Fruit fly (Drosophila melanogaster) whole organism, embryonic: ENCODE measurements around the gene Dhpr.

Experiments used
- B-H2 ChIP-seq: fragments of 200-800 bp; sonication (Bioruptor generic); optimal IDR thresholded peaks from 2 replicates; lab custom pipeline; 2018; ENCODE audit warnings: missing biosample characterization, mild to moderate bottlenecking, missing genetic modification characterization
- CG10209 ChIP-seq: fragments of 200-800 bp; sonication (Bioruptor generic); optimal IDR thresholded peaks from 3 replicates; lab custom pipeline; 2017; ENCODE audit warnings: missing biosample characterization, mild to moderate bottlenecking, missing genetic modification characterization, missing genetic modification reagents
- CG11398 ChIP-seq: fragments of 200-800 bp; sonication (Bioruptor generic); optimal IDR thresholded peaks from 2 replicates; lab custom pipeline; 2016; ENCODE audit warnings: missing biosample characterization, missing genetic modification characterization
- CG12155 ChIP-seq: fragments of 200-800 bp; sonication (Bioruptor generic); optimal IDR thresholded peaks from 3 replicates; lab custom pipeline; 2016; ENCODE audit warnings: missing biosample characterization, missing genetic modification characterization
- CG12236 ChIP-seq: fragments of 200-800 bp; sonication (Bioruptor generic); optimal IDR thresholded peaks from 2 replicates; lab custom pipeline; 2016; ENCODE audit warnings: missing biosample characterization, missing genetic modification characterization
- CG12769 ChIP-seq: fragments of 200-800 bp; sonication (Bioruptor generic); optimal IDR thresholded peaks from 2 replicates; lab custom pipeline; 2019; ENCODE audit warnings: missing biosample characterization, mild to moderate bottlenecking, missing genetic modification characterization, moderate library complexity
- CG13624 ChIP-seq: fragments of 200-800 bp; sonication (Bioruptor generic); optimal IDR thresholded peaks from 2 replicates; lab custom pipeline; 2016; ENCODE audit warnings: missing biosample characterization, missing genetic modification characterization
- CG13775 ChIP-seq: fragments of 200-800 bp; sonication (Bioruptor generic); optimal IDR thresholded peaks from 3 replicates; lab custom pipeline; 2017; ENCODE audit warnings: missing biosample characterization, mild to moderate bottlenecking, missing genetic modification characterization
- CG14014 ChIP-seq: fragments of 200-800 bp; sonication (Bioruptor generic); IDR thresholded peaks from 2 replicates; pipeline ENCODE4 v1.3.6; 2022; ENCODE audit warnings: missing biosample characterization, missing genetic modification characterization
- CG15514 ChIP-seq: fragments of 200-800 bp; sonication (Bioruptor generic); optimal IDR thresholded peaks from 3 replicates; lab custom pipeline; 2017; ENCODE audit warnings: missing biosample characterization, missing genetic modification characterization, mild to moderate bottlenecking, moderate library complexity, missing genetic modification reagents
- CG17361 ChIP-seq: fragments of 200-800 bp; sonication (Bioruptor generic); IDR thresholded peaks from 3 replicates; pipeline ENCODE4 v1.3.6; 2022; ENCODE audit warnings: missing biosample characterization, missing genetic modification characterization
- CG1832 ChIP-seq: fragments of 200-800 bp; sonication (Bioruptor generic); optimal IDR thresholded peaks from 2 replicates; lab custom pipeline; 2017; ENCODE audit warnings: missing biosample characterization, mild to moderate bottlenecking, missing genetic modification characterization, inconsistent platforms
- CG30403 ChIP-seq: fragments of 200-800 bp; sonication (Bioruptor generic); optimal IDR thresholded peaks from 3 replicates; lab custom pipeline; 2016; ENCODE audit warnings: missing biosample characterization, missing genetic modification characterization
- CG31441 ChIP-seq: fragments of 200-800 bp; sonication (Bioruptor generic); IDR thresholded peaks from 2 replicates; pipeline ENCODE4 v1.3.6; 2022; ENCODE audit warnings: missing biosample characterization, missing genetic modification characterization
- CG32767 ChIP-seq: fragments of 200-800 bp; sonication (Bioruptor generic); IDR thresholded peaks from 2 replicates; pipeline ENCODE4 v1.3.6; 2022; ENCODE audit warnings: missing biosample characterization, missing genetic modification characterization
- CG33213 ChIP-seq: fragments of 200-800 bp; sonication (Bioruptor generic); optimal IDR thresholded peaks from 3 replicates; lab custom pipeline; 2016; ENCODE audit warnings: missing biosample characterization, missing genetic modification characterization
- CG3407 ChIP-seq: fragments of 200-800 bp; sonication (Bioruptor generic); optimal IDR thresholded peaks from 2 replicates; lab custom pipeline; 2018; ENCODE audit warnings: missing biosample characterization, mild to moderate bottlenecking, missing genetic modification characterization
- CG34376 ChIP-seq: fragments of 200-800 bp; sonication (Bioruptor generic); optimal IDR thresholded peaks from 2 replicates; lab custom pipeline; 2018; ENCODE audit warnings: missing biosample characterization, mild to moderate bottlenecking, missing genetic modification characterization
- CG4854 ChIP-seq: fragments of 200-800 bp; sonication (Bioruptor generic); optimal IDR thresholded peaks from 2 replicates; lab custom pipeline; 2016; ENCODE audit warnings: missing biosample characterization, missing genetic modification characterization, inconsistent platforms
- CG7928 ChIP-seq: fragments of 200-800 bp; sonication (Bioruptor generic); optimal IDR thresholded peaks from 2 replicates; lab custom pipeline; 2017; ENCODE audit warnings: missing biosample characterization, mild to moderate bottlenecking, missing genetic modification characterization
- CG9437 ChIP-seq: fragments of 200-800 bp; sonication (Bioruptor generic); optimal IDR thresholded peaks from 2 replicates; lab custom pipeline; 2018; ENCODE audit warnings: missing biosample characterization, mild to moderate bottlenecking, missing genetic modification characterization
- CG9797 ChIP-seq: fragments of 200-800 bp; sonication (Bioruptor generic); optimal IDR thresholded peaks from 3 replicates; lab custom pipeline; 2018; ENCODE audit warnings: missing biosample characterization, mild to moderate bottlenecking, missing genetic modification characterization
- Dfd ChIP-seq, 2 experiments: fragments of >200 bp; optimal IDR thresholded peaks; 2 replicates each; lab custom pipeline; 2017; ENCODE audit warnings: missing biosample characterization in 2 of 2, missing genetic modification characterization in 2 of 2
- Dll ChIP-seq: fragments of 200-800 bp; sonication (Bioruptor generic); IDR thresholded peaks from 4 replicates; pipeline ENCODE4 v1.3.6; 2022; ENCODE audit warnings: missing biosample characterization, missing genetic modification characterization; ENCODE audit not compliant: partially characterized antibody
- Ets97D ChIP-seq: fragments of 200-800 bp; sonication (Bioruptor generic); optimal IDR thresholded peaks from 3 replicates; lab custom pipeline; 2016; ENCODE audit warnings: missing biosample characterization, missing genetic modification characterization
- HLH4C ChIP-seq: fragments of 200-800 bp; sonication (Bioruptor generic); IDR thresholded peaks from 3 replicates; pipeline ENCODE4 v1.3.6; 2022; ENCODE audit warnings: missing biosample characterization, missing genetic modification characterization; ENCODE audit not compliant: partially characterized antibody
- MESR4 ChIP-seq: fragments of 200-800 bp; sonication (Bioruptor generic); optimal IDR thresholded peaks from 2 replicates; lab custom pipeline; 2018; ENCODE audit warnings: missing biosample characterization, mild to moderate bottlenecking, missing genetic modification characterization, moderate library complexity
- Myb ChIP-seq: fragments of 200-800 bp; sonication (Bioruptor generic); optimal IDR thresholded peaks from 2 replicates; lab custom pipeline; 2016; ENCODE audit warnings: missing biosample characterization, missing genetic modification characterization
- PHDP ChIP-seq: fragments of 200-800 bp; sonication (Bioruptor generic); optimal IDR thresholded peaks from 3 replicates; lab custom pipeline; 2018; ENCODE audit warnings: missing biosample characterization, mild to moderate bottlenecking, missing genetic modification characterization, moderate library complexity
- Rfx ChIP-seq: fragments of 200-800 bp; sonication (Bioruptor generic); IDR thresholded peaks from 2 replicates; pipeline ENCODE4 v1.3.6; 2022; ENCODE audit warnings: missing biosample characterization, missing genetic modification characterization
- bbx ChIP-seq: fragments of 200-800 bp; sonication (Bioruptor generic); IDR thresholded peaks from 2 replicates; pipeline ENCODE4 v1.3.6; 2022; ENCODE audit warnings: missing biosample characterization, missing genetic modification characterization; ENCODE audit not compliant: partially characterized antibody
- bcd ChIP-seq: fragments of 200-800 bp; sonication (Bioruptor generic); optimal IDR thresholded peaks from 2 replicates; lab custom pipeline; 2017; ENCODE audit warnings: missing biosample characterization, mild to moderate bottlenecking, missing genetic modification characterization
- bigmax ChIP-seq: fragments of 200-800 bp; sonication (Bioruptor generic); optimal IDR thresholded peaks from 2 replicates; lab custom pipeline; 2018; ENCODE audit warnings: missing biosample characterization, mild to moderate bottlenecking, missing genetic modification characterization
- chm ChIP-seq: fragments of 200-800 bp; sonication (Bioruptor generic); IDR thresholded peaks from 2 replicates; pipeline ENCODE4 v1.3.6; 2022; ENCODE audit warnings: missing biosample characterization, missing genetic modification characterization
- ci ChIP-seq: fragments of 200-800 bp; sonication (Bioruptor generic); IDR thresholded peaks from 3 replicates; pipeline ENCODE4 v1.3.6; 2022; ENCODE audit warnings: missing biosample characterization, missing genetic modification characterization
- cwo ChIP-seq: fragments of 200-800 bp; sonication (Bioruptor generic); optimal IDR thresholded peaks from 3 replicates; lab custom pipeline; 2017; ENCODE audit warnings: missing biosample characterization, missing genetic modification characterization, mild to moderate bottlenecking, moderate library complexity, missing genetic modification reagents
- dm ChIP-seq: fragments of 200-800 bp; sonication (Bioruptor generic); optimal IDR thresholded peaks from 3 replicates; lab custom pipeline; 2016; ENCODE audit warnings: missing biosample characterization, missing genetic modification characterization
- gfzf ChIP-seq: fragments of 200-800 bp; sonication (Bioruptor generic); optimal IDR thresholded peaks from 2 replicates; lab custom pipeline; 2016; ENCODE audit warnings: missing biosample characterization, mild to moderate bottlenecking, missing genetic modification characterization, moderate library complexity
- h ChIP-seq: fragments of >200 bp; optimal IDR thresholded peaks from 2 replicates; lab custom pipeline; 2017
- insv ChIP-seq, 2 experiments: fragments of 200-800 bp; sonication (Bioruptor generic); optimal IDR thresholded peaks; 3 replicates each; lab custom pipeline; 2016 to 2018; ENCODE audit warnings: missing biosample characterization in 2 of 2, missing genetic modification characterization in 2 of 2
- lab ChIP-seq: fragments of 200-800 bp; sonication (Bioruptor generic); optimal IDR thresholded peaks from 3 replicates; lab custom pipeline; 2017; ENCODE audit warnings: missing biosample characterization, missing genetic modification characterization, mild to moderate bottlenecking, moderate library complexity, missing genetic modification reagents
- nmo ChIP-seq: fragments of 200-800 bp; sonication (Bioruptor generic); optimal IDR thresholded peaks from 2 replicates; lab custom pipeline; 2018; ENCODE audit warnings: missing biosample characterization, mild to moderate bottlenecking, missing genetic modification characterization, moderate library complexity
- pnt ChIP-seq: fragments of 200-800 bp; sonication (Bioruptor generic); optimal IDR thresholded peaks from 3 replicates; lab custom pipeline; 2016; ENCODE audit warnings: missing biosample characterization, missing genetic modification characterization
- ranshi ChIP-seq: fragments of 200-800 bp; sonication (Bioruptor generic); IDR thresholded peaks from 2 replicates; pipeline ENCODE4 v1.3.6; 2022; ENCODE audit warnings: missing biosample characterization, missing genetic modification characterization
- scrt ChIP-seq: fragments of 200-800 bp; sonication (Bioruptor generic); optimal IDR thresholded peaks from 2 replicates; lab custom pipeline; 2018; ENCODE audit warnings: missing biosample characterization, mild to moderate bottlenecking, missing genetic modification characterization, moderate library complexity
- sim ChIP-seq: fragments of 200-800 bp; sonication (Bioruptor generic); IDR thresholded peaks from 2 replicates; pipeline ENCODE4 v1.3.6; 2022; ENCODE audit warnings: missing biosample characterization, missing genetic modification characterization
- sna ChIP-seq: fragments of 200-800 bp; sonication (Bioruptor generic); IDR thresholded peaks from 2 replicates; pipeline ENCODE4 v1.3.6; 2022; ENCODE audit warnings: missing biosample characterization, missing genetic modification characterization; ENCODE audit not compliant: partially characterized antibody
- sqz ChIP-seq: fragments of 200-800 bp; sonication (Bioruptor generic); optimal IDR thresholded peaks from 3 replicates; lab custom pipeline; 2018; ENCODE audit warnings: missing biosample characterization, mild to moderate bottlenecking, missing genetic modification characterization
- stwl ChIP-seq: fragments of 200-800 bp; sonication (Bioruptor generic); optimal IDR thresholded peaks from 3 replicates; lab custom pipeline; 2018; ENCODE audit warnings: missing biosample characterization, mild to moderate bottlenecking, missing genetic modification characterization, moderate library complexity
- unpg ChIP-seq: fragments of 200-800 bp; sonication (Bioruptor generic); optimal IDR thresholded peaks from 3 replicates; lab custom pipeline; 2018; ENCODE audit warnings: missing biosample characterization, mild to moderate bottlenecking, missing genetic modification characterization, moderate library complexity

Dhpr gene

dm6 chr3L:9134349-9134748, at the start of gene Dhpr, which contains the start of gene bol (continued):
- peak; percentile 42; the same call in 1 of the 2 replicates for TF ChIP-seq chm (GFP tag; lab: Robert Waterston, UW)
- no peak for TF ChIP-seq CG7928
- 0 out of 2 replicates have a peak, but pooled peaks have one; percentile 32 for TF ChIP-seq bbx (GFP tag; lab: Robert Waterston, UW)
- TF ChIP-seq scrt = peak; percentile 99
- no peak for TF ChIP-seq CG4854 (GFP tag; lab: Kevin White, UChicago)
- no peak for TF ChIP-seq CG12236 (GFP tag; lab: Kevin White, UChicago)
- peak; percentile 67; the same call in 2 of the 3 replicates for TF ChIP-seq ci (GFP tag; lab: Robert Waterston, UW)
- TF ChIP-seq MESR4 = peak; percentile 34
- no peak for TF ChIP-seq Dfd (GFP tag; optimal IDR thresholded peaks at IDR 0.05; lab: Kevin White, UChicago)
- TF ChIP-seq PHDP (tag; lab: Kevin White, UChicago) = peak; percentile 37
- no peak for TF ChIP-seq bigmax (GFP tag; lab: Kevin White, UChicago)
- peak; percentile 50; the same call in 2 of the 4 replicates for TF ChIP-seq Dll (GFP tag; lab: Robert Waterston, UW)
- TF ChIP-seq HLH4C (GFP tag; lab: Robert Waterston, UW) = 0 out of 3 replicates have a peak, but pooled peaks have one; percentile 27
- no peak for TF ChIP-seq B-H2 (GFP tag; lab: Kevin White, UChicago)
- no peak for TF ChIP-seq CG17361 (GFP tag; lab: Robert Waterston, UW)
- TF ChIP-seq sna = peak; percentile 65
- peak; percentile 3 for TF ChIP-seq bcd (GFP tag; lab: Kevin White, UChicago)
- TF ChIP-seq CG30403 (GFP tag; lab: Kevin White, UChicago) = peak; percentile 7
- peak; percentile 83 for TF ChIP-seq CG9437
- no peak for TF ChIP-seq ranshi (GFP tag; lab: Robert Waterston, UW)
- TF ChIP-seq CG12769 (tag; lab: Kevin White, UChicago) = peak; percentile 64
- peak; percentile 98 for TF ChIP-seq gfzf (GFP tag; lab: Kevin White, UChicago)
- no peak for TF ChIP-seq CG3407
- TF ChIP-seq lab (GFP tag; lab: Kevin White, UChicago) = peak; percentile 18
- peak; percentile 17; the same call in 1 of the 2 replicates for TF ChIP-seq CG32767
- TF ChIP-seq CG9797 (GFP tag; lab: Kevin White, UChicago) = peak; percentile 98
- TF ChIP-seq stwl = peak; percentile 78
- no peak for TF ChIP-seq h (lab: Kevin White, UChicago)
- TF ChIP-seq CG33213 (GFP tag; lab: Kevin White, UChicago) = peak; percentile 48
- no peak for TF ChIP-seq CG13775 (GFP tag; lab: Kevin White, UChicago)
- TF ChIP-seq CG34376 (GFP tag; lab: Kevin White, UChicago) = peak; percentile 52
- TF ChIP-seq sim = no peak
- TF ChIP-seq cwo (GFP tag; lab: Kevin White, UChicago) = peak; percentile 32
- TF ChIP-seq Ets97D (GFP tag; lab: Kevin White, UChicago) = peak; percentile 89
- peak; percentile 42 for TF ChIP-seq dm (GFP tag; lab: Kevin White, UChicago)
- TF ChIP-seq Rfx = peak; percentile 57; the same call in 1 of the 2 replicates
- peak; percentile 0 for TF ChIP-seq unpg (GFP tag; lab: Kevin White, UChicago)
- TF ChIP-seq Myb (GFP tag; lab: Kevin White, UChicago) = peak; percentile 60
- peak; percentile 74 for TF ChIP-seq CG15514 (GFP tag; lab: Kevin White, UChicago)
- TF ChIP-seq pnt = no peak
- TF ChIP-seq CG10209 (GFP tag; lab: Kevin White, UChicago) = no peak
- TF ChIP-seq CG31441 = peak; percentile 21; the same call in 1 of the 2 replicates
- TF ChIP-seq CG11398 (GFP tag; lab: Kevin White, UChicago) = no peak
- TF ChIP-seq CG13624 (GFP tag; lab: Kevin White, UChicago) = peak; percentile 39
- peak; percentile 87 for TF ChIP-seq CG12155
- peak in 1 of 2 experiments; percentile 1 for TF ChIP-seq insv (GFP tag; optimal IDR thresholded peaks at IDR 0.05; lab: Kevin White, UChicago)
- peak; percentile 49 for TF ChIP-seq sqz
- peak; percentile 52 for TF ChIP-seq nmo (GFP tag; lab: Kevin White, UChicago)
- 0 out of 2 replicates have a peak, but pooled peaks have one; percentile 6 for TF ChIP-seq CG14014 (GFP tag; lab: Robert Waterston, UW)
- TF ChIP-seq CG1832 = peak; percentile 67
